Worm (Caenorhabditis elegans): Measurements from ENCODE around the gene F16G10.3.

The F16G10.3 gene

DNA sequence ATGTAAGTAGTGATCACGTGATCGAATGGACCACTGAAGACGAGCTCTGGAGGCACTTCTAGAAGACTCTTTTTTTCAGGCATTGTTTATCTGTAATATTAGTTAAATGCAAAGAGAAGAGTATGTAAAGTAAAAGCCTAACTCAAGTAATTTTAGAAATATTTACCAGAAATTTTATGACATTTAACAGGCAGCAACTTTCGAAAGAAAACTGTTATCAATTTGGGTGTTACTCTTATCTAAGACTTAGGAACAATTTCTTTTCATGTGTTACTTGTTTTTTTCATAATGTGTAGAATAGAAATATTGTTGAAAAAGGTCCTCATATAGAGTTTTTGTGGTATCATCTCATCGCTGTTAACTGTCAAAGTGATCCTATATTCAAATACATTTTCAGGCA, 45.7 kb downstream of the F16G10.3 start, which contains the start of the genes F42G2.5 and F42G2.7:
TSS of gene F42G2.5 (minus strand) at position 101 of the 400 bp plus-strand sequence.
TSS of gene F42G2.7 (plus strand) at position 270 of the 400 bp plus-strand sequence.
- TF ChIP-seq gmeb-1 (tag; optimal IDR thresholded peaks at IDR 0.05) = peak; percentile 5
- no peak for TF ChIP-seq unc-55 (GFP tag; optimal IDR thresholded peaks at IDR 0.05)
- peak; percentile 32 for TF ChIP-seq fos-1 (tag; optimal IDR thresholded peaks at IDR 0.05)

DNA sequence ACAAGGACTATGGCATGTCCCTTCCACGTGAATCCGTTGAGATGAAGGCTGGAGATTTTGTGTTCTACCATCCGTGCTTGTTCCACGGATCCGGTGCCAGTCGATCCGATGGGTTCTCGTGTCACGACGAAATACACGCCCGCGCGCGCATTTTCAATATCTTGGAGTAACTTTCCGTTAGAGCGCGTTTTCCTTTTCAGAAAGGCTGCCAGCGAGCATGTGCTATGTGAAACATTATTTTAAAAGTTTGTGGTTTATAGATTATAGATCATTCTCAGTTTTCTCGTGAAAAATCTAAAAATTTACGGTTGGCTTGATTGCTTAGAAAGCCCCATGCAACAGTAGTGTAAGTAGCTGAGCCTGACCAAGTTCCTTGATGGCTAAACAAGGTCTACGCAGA, 46.6 kb downstream of the F16G10.3 start, which contains the start of gene fbxc-20:
TSS of gene fbxc-20 (plus strand) at position 301 of the 400 bp plus-strand sequence.
- TF ChIP-seq ztf-11 (tag; optimal IDR thresholded peaks at IDR 0.05) = no peak
- no peak for TF ChIP-seq nhr-6 (tag; optimal IDR thresholded peaks at IDR 0.05)
- no peak for TF ChIP-seq F13H6.1 (tag; optimal IDR thresholded peaks at IDR 0.05)
- TF ChIP-seq mab-5 (tag; optimal IDR thresholded peaks at IDR 0.05) = no peak
- TF ChIP-seq fos-1 (tag; optimal IDR thresholded peaks at IDR 0.05) = no peak
- TF ChIP-seq ZK546.5 (tag; optimal IDR thresholded peaks at IDR 0.05) = no peak
- TF ChIP-seq gmeb-1 (tag; optimal IDR thresholded peaks at IDR 0.05) = no peak
- TF ChIP-seq nhr-12 (tag; optimal IDR thresholded peaks at IDR 0.05) = no peak
- no peak for TF ChIP-seq crh-2 (tag; optimal IDR thresholded peaks at IDR 0.05)
- TF ChIP-seq elt-1 (tag; optimal IDR thresholded peaks at IDR 0.05) = no peak
- no peak for TF ChIP-seq nhr-11 (tag; optimal IDR thresholded peaks at IDR 0.05)
- no peak for TF ChIP-seq Y55F3AM.14 (GFP tag; optimal IDR thresholded peaks at IDR 0.05)
- no peak for TF ChIP-seq blmp-1 (tag; optimal IDR thresholded peaks at IDR 0.05; ENCODE audit: insufficient read depth)
- TF ChIP-seq sem-4 (tag; optimal IDR thresholded peaks at IDR 0.05) = no peak
- TF ChIP-seq nhr-25 (tag; optimal IDR thresholded peaks at IDR 0.05) = no peak
- no peak for TF ChIP-seq ztf-1 (GFP tag; conservative IDR thresholded peaks at IDR 0.05)
- TF ChIP-seq lin-11 (tag; optimal IDR thresholded peaks at IDR 0.05) = no peak

DNA sequence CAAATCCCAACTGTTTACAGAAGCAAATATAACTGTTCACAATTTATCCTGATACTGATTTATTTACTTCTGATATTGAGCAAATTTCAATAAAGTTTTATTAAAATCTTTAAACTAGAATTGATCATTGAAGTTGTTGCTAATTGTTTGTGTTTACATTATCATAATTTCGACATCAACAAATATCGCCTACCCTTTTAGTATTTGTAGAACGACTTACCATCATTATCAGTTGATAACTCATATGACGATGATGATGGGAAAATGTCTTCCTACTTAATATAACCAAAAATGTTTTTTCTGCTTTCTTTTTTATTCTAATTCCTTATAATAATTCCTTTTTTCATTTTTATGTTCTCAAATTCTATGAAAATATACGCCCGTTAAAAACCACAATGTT, 48.5 kb downstream of the F16G10.3 start:
- no peak for TF ChIP-seq ama-1 (optimal IDR thresholded peaks at IDR 0.05)
- peak; percentile 2 for TF ChIP-seq crh-2 (tag; optimal IDR thresholded peaks at IDR 0.05)
- no peak for TF ChIP-seq nhr-237 (tag; optimal IDR thresholded peaks at IDR 0.05)
- TF ChIP-seq fos-1 (tag; optimal IDR thresholded peaks at IDR 0.05) = peak; percentile 38
- no peak for TF ChIP-seq Y55F3AM.14 (GFP tag; optimal IDR thresholded peaks at IDR 0.05)
- TF ChIP-seq ztf-1 (GFP tag; conservative IDR thresholded peaks at IDR 0.05) = no peak
- peak; percentile 1 for TF ChIP-seq gmeb-1 (tag; optimal IDR thresholded peaks at IDR 0.05)
- no peak for TF ChIP-seq zag-1 (tag; optimal IDR thresholded peaks at IDR 0.05)
- TF ChIP-seq lin-39 (tag; optimal IDR thresholded peaks at IDR 0.05) = no peak
- no peak for TF ChIP-seq aly-2 (tag; optimal IDR thresholded peaks at IDR 0.05)
- TF ChIP-seq alr-1 (tag; optimal IDR thresholded peaks at IDR 0.05) = no peak
- TF ChIP-seq nhr-129 (tag; optimal IDR thresholded peaks at IDR 0.05) = peak; percentile 76
- no peak for TF ChIP-seq nhr-6 (tag; optimal IDR thresholded peaks at IDR 0.05)
- no peak for TF ChIP-seq ztf-4 (tag; optimal IDR thresholded peaks at IDR 0.05)
- no peak for TF ChIP-seq ztf-11 (tag; optimal IDR thresholded peaks at IDR 0.05)
- TF ChIP-seq unc-39 (tag; optimal IDR thresholded peaks at IDR 0.05) = no peak
- TF ChIP-seq nhr-25 (tag; optimal IDR thresholded peaks at IDR 0.05) = no peak

DNA sequence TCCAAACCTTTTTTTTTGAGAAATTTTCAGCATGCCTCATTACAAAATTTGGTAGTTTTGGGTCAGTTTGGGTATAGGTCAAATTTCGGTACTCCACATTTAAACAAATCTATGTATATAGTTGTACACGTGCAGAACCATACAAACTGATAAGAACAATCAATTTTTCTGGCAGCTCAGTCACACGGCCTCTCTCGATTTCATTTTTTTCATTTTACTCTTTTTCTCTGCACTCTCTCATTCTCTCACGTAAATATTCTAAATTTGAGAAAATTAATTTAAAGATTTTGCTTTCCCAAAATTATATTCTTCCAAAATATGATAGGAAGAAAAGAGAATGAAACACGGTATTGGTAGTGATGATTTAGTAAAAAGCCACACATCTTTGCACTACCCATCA, 49.0 kb downstream of the F16G10.3 start:
- no peak for TF ChIP-seq blmp-1 (tag; optimal IDR thresholded peaks at IDR 0.05; ENCODE audit: insufficient read depth)

DNA sequence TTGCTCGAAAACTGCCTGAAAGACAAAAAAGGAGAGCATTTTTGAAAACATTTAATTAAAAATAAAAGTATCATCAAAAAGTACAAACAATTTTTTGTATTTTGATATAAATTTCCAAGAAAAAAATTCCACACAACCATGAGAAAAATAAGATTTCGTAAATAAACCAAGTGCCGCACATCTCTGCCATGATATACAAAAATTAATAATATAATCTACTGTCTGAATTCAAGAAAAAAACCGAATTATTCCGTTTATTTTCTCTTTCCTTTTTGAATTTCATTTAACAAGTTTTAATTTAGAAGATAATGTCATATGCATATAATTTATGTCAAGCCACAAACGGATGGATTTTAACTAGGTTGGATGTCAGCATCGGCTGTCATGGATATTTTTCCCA, 49.7 kb downstream of the F16G10.3 start, which contains the start of gene F42G2.2:
TSS of gene F42G2.2 (plus strand) at position 301 of the 400 bp plus-strand sequence.
- TF ChIP-seq nhr-12 (tag; optimal IDR thresholded peaks at IDR 0.05) (no peak), dmd-4 (tag; optimal IDR thresholded peaks at IDR 0.05) (no peak), ama-1 (optimal IDR thresholded peaks at IDR 0.05) (no peak), nhr-129 (tag; optimal IDR thresholded peaks at IDR 0.05) (no peak), elt-1 (tag; optimal IDR thresholded peaks at IDR 0.05) (no peak), egl-27 (tag; optimal IDR thresholded peaks at IDR 0.05) (no peak), alr-1 (tag; optimal IDR thresholded peaks at IDR 0.05) (no peak), zag-1 (tag; optimal IDR thresholded peaks at IDR 0.05) (no peak), nhr-11 (tag; optimal IDR thresholded peaks at IDR 0.05) (no peak), nhr-237 (tag; optimal IDR thresholded peaks at IDR 0.05) (no peak), nhr-21 (tag; optimal IDR thresholded peaks at IDR 0.05) (no peak), nhr-23 (tag; optimal IDR thresholded peaks at IDR 0.05) (no peak)

DNA sequence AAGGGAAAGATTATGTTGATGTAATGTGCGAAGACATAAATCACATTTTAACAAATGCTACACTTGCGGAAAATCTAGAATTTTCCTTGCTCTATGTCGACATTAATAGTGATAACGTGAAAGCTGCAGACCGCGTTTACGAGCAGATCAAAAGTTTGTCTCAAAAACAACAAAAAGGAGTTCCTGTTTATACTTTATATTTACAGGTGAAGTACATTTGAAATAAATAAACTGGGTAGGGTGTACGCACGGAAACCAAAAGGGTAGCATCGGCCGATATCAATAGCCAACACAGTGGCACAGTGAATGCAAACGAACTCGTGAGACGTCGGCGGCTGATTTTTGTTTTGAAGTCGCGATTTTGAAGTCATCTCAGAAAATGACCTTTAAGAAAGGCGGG, 50.2 kb downstream of the F16G10.3 start:
- TF ChIP-seq nhr-10 (tag; optimal IDR thresholded peaks at IDR 0.05) (no peak), unc-55 (GFP tag; optimal IDR thresholded peaks at IDR 0.05) (no peak), peb-1 (tag; optimal IDR thresholded peaks at IDR 0.05) (no peak), unc-39 (tag; optimal IDR thresholded peaks at IDR 0.05) (no peak), nhr-6 (tag; optimal IDR thresholded peaks at IDR 0.05) (no peak)
